Worm (Caenorhabditis elegans): ENCODE measurements around the gene nstp-10.

ce11 chrV:9499295-9499694 lies 50.3 kb downstream of the nstp-10 start:
- TF ChIP-seq nhr-76 (tag; optimal IDR thresholded peaks at IDR 0.05) (no peak), nhr-28 (tag; optimal IDR thresholded peaks at IDR 0.05) (no peak), snpc-4 (tag; optimal IDR thresholded peaks at IDR 0.05) (no peak), ztf-4 (tag; optimal IDR thresholded peaks at IDR 0.05) (no peak)
